Worm (Caenorhabditis elegans) whole organism, L4 larva: ENCODE results near the gene faxc-2.
"Not testable (repeated sequence)": the region's sequence is repeated elsewhere in the genome, so short reads cannot be mapped to it uniquely, and the experiment has no call there.

Experiments
- F10B5.3 ChIP-seq: sonication (generic microtip); optimal IDR thresholded peaks from 2 replicates; lab custom pipeline; 2016; ENCODE audit warnings: mild to moderate bottlenecking, missing genetic modification characterization, missing compliant biosample characterization
- F49E8.2 ChIP-seq: sonication (generic microtip); optimal IDR thresholded peaks from 2 replicates; lab custom pipeline; 2016; ENCODE audit warnings: missing compliant biosample characterization, mild to moderate bottlenecking, missing genetic modification characterization, borderline replicate concordance
- T20F7.1 ChIP-seq: fragments of 200-800 bp; sonication (Bioruptor generic); optimal IDR thresholded peaks from 2 replicates; lab custom pipeline; 2018; ENCODE audit warnings: mild to moderate bottlenecking, missing genetic modification characterization, missing compliant biosample characterization
- T26A8.4 ChIP-seq: fragments of 200-800 bp; sonication (Bioruptor generic); IDR thresholded peaks from 2 replicates; pipeline ENCODE4 v1.3.6; 2022; ENCODE audit warnings: missing genetic modification characterization, missing compliant biosample characterization
- Y5F2A.4 ChIP-seq: fragments of 200-800 bp; sonication (Bioruptor generic); optimal IDR thresholded peaks from 2 replicates; lab custom pipeline; 2018; ENCODE audit warnings: mild to moderate bottlenecking, missing genetic modification characterization, missing compliant biosample characterization
- ZK337.2 ChIP-seq: fragments of 200-800 bp; sonication (Bioruptor generic); IDR thresholded peaks from 2 replicates; pipeline ENCODE4 v1.3.6; 2022; ENCODE audit warnings: missing genetic modification reagents, missing genetic modification characterization, missing compliant biosample characterization
- aha-1 ChIP-seq: fragments of 150-350 bp; peaks from one replicate; lab custom pipeline; 2014; ENCODE audit warnings: missing biosample characterization, missing genetic modification characterization
- ama-1 ChIP-seq: fragments of 150-350 bp; optimal IDR thresholded peaks from 2 replicates; lab custom pipeline; 2014; ENCODE audit warnings: inconsistent platforms, mixed read lengths
- arid-1 ChIP-seq: fragments of 200-800 bp; sonication (Bioruptor generic); conservative IDR thresholded peaks from 2 replicates; pipeline ENCODE4 v1.3.6; 2022; ENCODE audit warnings: missing genetic modification reagents, missing genetic modification characterization, missing compliant biosample characterization
- ces-1 ChIP-seq: fragments of 150-350 bp; sonication (generic microtip); optimal IDR thresholded peaks from 4 replicates; lab custom pipeline; 2014; ENCODE audit warnings: missing biosample characterization, missing genetic modification reagents, missing genetic modification characterization
- daf-19 ChIP-seq: fragments of 200-800 bp; sonication (Bioruptor generic); conservative IDR thresholded peaks from 2 replicates; pipeline ENCODE4 v1.3.6; 2022; ENCODE audit warnings: missing genetic modification characterization, missing compliant biosample characterization
- daf-8 ChIP-seq: fragments of 200-800 bp; sonication (Bioruptor generic); IDR thresholded peaks from 2 replicates; pipeline ENCODE4 v1.3.6; 2022; ENCODE audit warnings: missing genetic modification characterization, missing compliant biosample characterization
- dpl-1 ChIP-seq: fragments of 150-350 bp; optimal IDR thresholded peaks from 2 replicates; lab custom pipeline; 2014; ENCODE audit warnings: missing biosample characterization, missing genetic modification reagents, missing genetic modification characterization
- duxl-1 ChIP-seq: sonication (generic microtip); optimal IDR thresholded peaks from 2 replicates; lab custom pipeline; 2016; ENCODE audit warnings: mild to moderate bottlenecking, missing genetic modification characterization, moderate library complexity, missing compliant biosample characterization; ENCODE audit not compliant: poor library complexity
- hif-1 ChIP-seq, 2 experiments: sonication (generic microtip); optimal IDR thresholded peaks; 2 replicates each; lab custom pipeline; 2016 to 2017; ENCODE audit warnings: missing compliant biosample characterization in 2 of 2, missing genetic modification characterization in 2 of 2, missing genetic modification reagents in 2 of 2, missing genotype in 2 of 2, mild to moderate bottlenecking in 1 of 2
- hlh-11 ChIP-seq: fragments of 200-800 bp; sonication (Bioruptor generic); optimal IDR thresholded peaks from 2 replicates; lab custom pipeline; 2018; ENCODE audit warnings: mild to moderate bottlenecking, missing genetic modification characterization, missing compliant biosample characterization
- hlh-30 ChIP-seq: sonication (generic microtip); optimal IDR thresholded peaks from 2 replicates; lab custom pipeline; 2017; ENCODE audit warnings: antibody characterized with exemption, mild to moderate bottlenecking, missing genetic modification characterization, missing compliant biosample characterization; ENCODE audit not compliant: insufficient read depth
- lin-1 ChIP-seq: fragments of 200-800 bp; sonication (Bioruptor generic); IDR thresholded peaks from 2 replicates; pipeline ENCODE4 v1.3.6; 2022; ENCODE audit warnings: missing genetic modification reagents, missing genetic modification characterization, missing compliant biosample characterization
- lir-3 ChIP-seq: sonication (generic microtip); optimal IDR thresholded peaks from 2 replicates; lab custom pipeline; 2016; ENCODE audit warnings: mild to moderate bottlenecking, missing genetic modification characterization, missing compliant biosample characterization
- lsy-2 ChIP-seq, 2 experiments: fragments of 150-350 bp in 1 of 2; sonication (generic microtip) in 1 of 2; optimal IDR thresholded peaks; 2 replicates each; lab custom pipeline; 2014 to 2017; ENCODE audit warnings: missing biosample characterization in 2 of 2, missing genetic modification characterization in 2 of 2
- madf-5 ChIP-seq, 2 experiments: fragments of 200-800 bp; sonication (Bioruptor generic); IDR thresholded peaks; 2 replicates each; pipeline ENCODE4 v1.3.6; 2022; ENCODE audit warnings: missing compliant biosample characterization in 2 of 2, missing genetic modification characterization in 2 of 2
- mdt-29 ChIP-seq: fragments of 200-800 bp; sonication (Bioruptor generic); IDR thresholded peaks from 2 replicates; pipeline ENCODE4 v1.3.6; 2022; ENCODE audit warnings: missing genetic modification reagents, missing genetic modification characterization, missing compliant biosample characterization
- mep-1 ChIP-seq: fragments of 150-350 bp; sonication (generic microtip); optimal IDR thresholded peaks from 3 replicates; lab custom pipeline; 2014; ENCODE audit warnings: missing biosample characterization, missing genetic modification characterization
- nhr-10 ChIP-seq: fragments of 150-350 bp; optimal IDR thresholded peaks from 2 replicates; lab custom pipeline; 2014; ENCODE audit warnings: missing biosample characterization, missing genetic modification characterization
- nhr-41 ChIP-seq: fragments of 200-800 bp; sonication (Bioruptor generic); IDR thresholded peaks from 2 replicates; pipeline ENCODE4 v1.3.6; 2022; ENCODE audit warnings: missing genetic modification reagents, missing genetic modification characterization, missing compliant biosample characterization
- nhr-77 ChIP-seq: fragments of 150-350 bp; optimal IDR thresholded peaks from 2 replicates; lab custom pipeline; 2014; ENCODE audit warnings: missing biosample characterization, missing genetic modification characterization
- php-3 ChIP-seq: fragments of 200-800 bp; sonication (Bioruptor generic); IDR thresholded peaks from 2 replicates; pipeline ENCODE4 v1.3.6; 2022; ENCODE audit warnings: missing genetic modification reagents, missing genetic modification characterization, missing compliant biosample characterization
- rbr-2 ChIP-seq: sonication (generic microtip); optimal IDR thresholded peaks from 2 replicates; lab custom pipeline; 2016; ENCODE audit warnings: missing genotype, missing genetic modification characterization, missing compliant biosample characterization
- sdz-12 ChIP-seq: fragments of 200-800 bp; sonication (Bioruptor generic); optimal IDR thresholded peaks from 2 replicates; lab custom pipeline; 2018; ENCODE audit warnings: mild to moderate bottlenecking, missing genetic modification characterization, missing compliant biosample characterization
- set-16 ChIP-seq: fragments of 200-800 bp; sonication (Bioruptor generic); IDR thresholded peaks from 2 replicates; pipeline ENCODE4 v1.3.6; 2022; ENCODE audit warnings: missing genetic modification reagents, missing genetic modification characterization, missing compliant biosample characterization
- spr-1 ChIP-seq: sonication (generic microtip); optimal IDR thresholded peaks from 2 replicates; lab custom pipeline; 2016; ENCODE audit warnings: mild to moderate bottlenecking, missing genetic modification characterization, missing compliant biosample characterization
- spr-3 ChIP-seq: fragments of 200-800 bp; sonication (Bioruptor generic); optimal IDR thresholded peaks from 2 replicates; lab custom pipeline; 2018; ENCODE audit warnings: mild to moderate bottlenecking, missing genetic modification characterization, missing compliant biosample characterization
- unc-62 ChIP-seq, 3 experiments: fragments of 150-350 bp in 1 of 3; sonication (generic microtip); optimal IDR thresholded peaks in 2 of 3; peaks in 1 of 3; 1 replicate in 1 of 3; 2 replicates in 2 of 3; lab custom pipeline; 2014 to 2017; ENCODE audit warnings: missing biosample characterization in 3 of 3, missing genetic modification characterization in 3 of 3, missing genetic modification reagents in 3 of 3, missing genotype in 1 of 3
- zfp-2 ChIP-seq: sonication (generic microtip); optimal IDR thresholded peaks from 2 replicates; lab custom pipeline; 2016; ENCODE audit warnings: mild to moderate bottlenecking, missing genetic modification characterization, missing compliant biosample characterization

Gene faxc-2

DNA sequence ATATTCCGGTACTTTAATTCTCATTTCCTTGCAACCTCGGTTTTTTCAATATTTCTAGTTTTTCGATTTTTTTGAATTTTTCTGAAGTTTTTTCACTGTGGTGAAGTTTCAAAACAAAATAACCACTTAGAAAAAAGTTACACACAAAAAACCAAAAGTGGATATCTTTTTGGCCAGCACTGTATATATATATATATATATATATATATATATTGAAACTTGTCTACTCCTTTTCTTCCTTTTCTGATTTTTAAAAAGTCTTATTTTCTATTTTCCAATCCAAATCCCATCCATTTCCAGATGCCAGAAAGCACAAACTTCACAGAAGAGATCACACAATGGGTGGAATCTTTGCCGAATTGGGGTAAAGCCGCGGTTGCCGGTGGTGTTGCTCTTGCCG is at the start of gene faxc-2:
Gene faxc-2, plus strand, starts transcription at position 301 of the 400 bp plus-strand sequence.
- not testable (repeated sequence) for TF ChIP-seq spr-1, zfp-2, lir-3 (tag; lab: Kevin White, UChicago)
- TF ChIP-seq, all 104 proteins: peak for 0; not testable (repeated sequence) for 104

DNA sequence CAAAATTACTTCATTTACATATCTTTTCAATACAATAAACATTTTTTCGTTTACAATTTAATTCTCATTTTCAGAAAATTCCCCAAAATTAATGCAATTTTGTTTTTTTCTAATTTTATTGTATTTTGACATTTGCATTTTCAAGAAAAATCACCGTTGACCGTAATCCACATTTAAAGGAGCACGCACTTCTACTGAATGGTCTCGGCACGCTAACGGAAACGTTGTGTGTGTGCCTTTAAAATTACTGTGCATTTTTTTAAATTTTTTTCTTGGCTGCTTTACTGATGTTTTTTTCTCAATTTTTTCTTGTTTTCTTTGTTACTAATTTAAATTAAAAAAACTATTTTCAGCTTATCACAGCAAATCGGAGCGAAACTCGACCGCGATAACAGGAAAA is 48.5 kb upstream of the faxc-2 start:
- TF ChIP-seq sdz-12 (GFP tag; lab: Kevin White, UChicago) (no peak), F49E8.2 (tag; lab: Kevin White, UChicago) (peak; percentile 34)

DNA sequence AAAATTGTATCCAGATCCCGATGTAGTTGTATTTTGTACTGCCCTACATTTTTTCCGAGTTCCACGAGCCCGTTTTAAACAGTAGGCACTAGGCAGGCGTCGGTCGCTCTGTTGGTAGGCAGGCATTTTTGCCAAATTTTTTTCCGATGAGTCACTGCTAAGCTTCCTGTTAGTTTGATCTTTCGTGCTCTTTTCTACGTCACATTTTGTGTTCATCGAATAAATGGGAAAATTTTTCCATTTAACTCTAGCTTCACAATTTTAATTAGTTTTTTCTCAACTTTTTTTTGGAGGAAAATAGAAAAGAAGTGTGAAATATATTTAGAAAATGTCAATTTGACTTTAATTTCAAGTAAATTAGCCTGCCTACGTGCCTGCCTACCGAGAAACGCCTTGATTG is 41.8 kb upstream of the faxc-2 start:
- TF ChIP-seq Y5F2A.4 (GFP tag; lab: Kevin White, UChicago): no peak
- peak in 1 of 2 experiments; percentile 91 for TF ChIP-seq unc-62 (GFP tag; optimal IDR thresholded peaks at IDR 0.05 in 1 of 2; lab: Kevin White, UChicago)
- TF ChIP-seq unc-62 (tag; optimal IDR thresholded peaks at IDR 0.05; lab: Kevin White, UChicago): no peak

DNA sequence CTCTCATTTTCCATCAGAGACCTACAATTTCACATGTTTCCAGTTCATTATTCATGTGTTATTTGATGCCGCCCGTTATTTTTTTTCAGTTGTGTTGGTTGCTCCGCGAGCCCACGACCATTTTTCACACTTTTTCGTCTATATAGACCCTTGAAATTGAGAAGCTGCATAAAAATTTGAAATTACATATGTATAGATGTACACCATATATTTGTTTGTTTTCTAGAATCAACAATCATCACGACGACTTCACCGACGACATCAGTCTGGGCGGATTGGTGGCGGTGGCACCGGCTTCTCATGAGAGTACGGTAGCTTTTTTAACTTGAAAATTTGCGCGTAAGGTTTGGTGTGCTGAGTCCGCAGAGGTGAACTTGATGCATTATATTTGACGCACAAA is 38.3 kb upstream of the faxc-2 start, which contains the start of gene Y48C3A.5:
Gene Y48C3A.5, plus strand, starts transcription at position 301 of the 400 bp plus-strand sequence.
- TF ChIP-seq nhr-77 (tag; lab: Kevin White, UChicago) (no peak), unc-62 (GFP tag; optimal IDR thresholded peaks at IDR 0.05 in 1 of 2; lab: Kevin White, UChicago) (peak in 1 of 2 experiments; percentile 38), unc-62 (tag; optimal IDR thresholded peaks at IDR 0.05; lab: Kevin White, UChicago) (no peak)

DNA sequence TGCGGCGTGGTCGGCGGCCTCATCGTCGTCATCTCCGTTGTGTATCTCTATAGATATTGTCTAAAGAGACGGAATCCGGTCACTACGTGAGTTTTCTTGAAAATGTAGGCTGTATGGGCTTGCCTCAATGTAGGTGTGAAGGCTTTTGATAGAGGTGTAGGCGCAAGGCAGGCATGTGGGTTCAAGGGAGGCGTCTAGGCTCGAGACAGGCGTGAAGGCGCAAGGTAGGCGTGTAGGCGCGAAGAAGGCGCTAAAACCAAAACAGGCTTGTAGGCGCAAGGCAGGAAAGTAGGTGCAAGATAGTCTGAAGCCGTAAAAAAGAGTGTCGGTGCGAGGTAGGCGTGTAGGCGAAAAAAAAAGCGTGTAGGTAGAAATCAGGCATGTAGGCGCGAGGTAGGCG is 30.9 kb upstream of the faxc-2 start:
- TF ChIP-seq spr-3 (GFP tag; lab: Kevin White, UChicago) (no peak), lsy-2 (tag; optimal IDR thresholded peaks at IDR 0.05; lab: Kevin White, UChicago) (no peak), unc-62 (GFP tag; optimal IDR thresholded peaks at IDR 0.05 in 1 of 2; lab: Kevin White, UChicago) (peak in 1 of 2 experiments; percentile 91), unc-62 (tag; optimal IDR thresholded peaks at IDR 0.05; lab: Kevin White, UChicago) (no peak)

DNA sequence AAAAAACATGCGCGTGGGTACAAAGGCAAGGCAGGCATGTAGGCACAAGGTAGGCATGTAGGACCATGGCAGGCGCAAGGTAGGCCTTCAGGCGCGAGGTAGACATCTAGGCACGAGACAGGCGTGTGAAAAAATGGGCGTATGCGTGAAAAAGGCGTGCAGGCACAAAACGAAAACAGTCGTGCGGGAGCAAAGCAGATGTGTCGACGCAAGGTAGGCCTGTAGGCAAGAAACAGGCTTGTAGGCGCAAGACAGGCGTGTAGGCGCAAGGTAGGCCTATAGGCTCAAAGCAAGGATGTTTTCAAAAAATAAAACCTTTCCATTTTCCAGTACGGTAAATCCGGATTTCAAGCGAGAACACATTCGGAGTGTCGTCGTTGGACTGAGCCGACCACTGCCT is 30.4 kb upstream of the faxc-2 start:
- peak; percentile 93 for TF ChIP-seq aha-1
- TF ChIP-seq set-16: no peak
- no peak for TF ChIP-seq nhr-41
- TF ChIP-seq T26A8.4 (GFP tag; lab: Robert Waterston, UW): no peak
- TF ChIP-seq T20F7.1 (GFP tag; lab: Kevin White, UChicago): no peak
- 0 out of 2 replicates have a peak, but pooled peaks have one; percentile 21 for TF ChIP-seq ZK337.2 (GFP tag; lab: Robert Waterston, UW)
- TF ChIP-seq F10B5.3: no peak
- TF ChIP-seq, all 104 proteins: peak for 2

DNA sequence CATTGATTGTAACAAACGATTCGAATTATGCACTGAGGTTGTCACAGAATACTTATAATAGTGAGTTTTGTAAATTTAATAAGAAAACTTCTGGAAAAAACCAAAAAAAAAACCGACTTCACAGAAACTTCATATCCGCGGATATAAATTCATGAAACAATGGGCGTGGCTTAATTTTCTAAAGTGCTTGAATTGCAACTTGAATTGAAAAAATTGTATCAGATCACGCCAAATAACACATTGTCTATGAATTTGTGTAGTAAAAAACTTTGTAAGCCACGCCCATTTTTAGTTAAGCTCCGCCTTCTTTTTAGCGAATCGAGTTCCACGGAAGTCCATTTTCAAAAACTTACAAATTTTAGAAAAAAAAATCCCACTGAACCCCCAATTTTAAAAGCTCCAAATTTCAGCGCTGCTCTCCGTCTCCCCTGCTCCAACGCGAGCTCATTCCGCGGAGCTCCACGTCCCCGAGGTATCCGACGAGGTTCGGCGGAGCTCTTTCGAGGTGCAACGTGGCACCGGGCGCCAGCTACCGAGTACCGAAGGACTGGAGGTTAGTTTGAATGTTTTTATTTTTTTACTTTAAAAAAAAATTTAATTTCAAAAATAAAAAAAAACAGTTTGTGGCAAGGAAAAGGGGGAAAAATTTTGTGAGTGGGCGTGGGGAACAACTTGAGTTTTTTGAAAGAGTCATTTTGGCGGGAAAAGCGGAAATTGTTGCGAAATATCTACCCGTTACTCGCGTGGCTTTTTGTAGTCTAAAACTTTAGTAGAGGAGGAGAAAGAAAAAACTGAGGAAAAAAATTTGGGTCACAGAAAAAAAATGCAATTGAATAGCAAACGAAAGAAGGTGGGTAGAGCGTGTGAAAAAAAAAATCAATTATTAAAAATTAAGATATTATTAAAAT is 29.6 kb upstream of the faxc-2 start:
- TF ChIP-seq duxl-1 (peak; percentile 30), T26A8.4 (GFP tag; lab: Robert Waterston, UW) (no peak), mdt-29 (GFP tag; lab: Robert Waterston, UW) (peak; percentile 51; the same call in 1 of the 2 replicates), php-3 (GFP tag; lab: Robert Waterston, UW) (0 out of 2 replicates have a peak, but pooled peaks have one; percentile 52), lin-1 (no peak), nhr-77 (tag; lab: Kevin White, UChicago) (no peak), hif-1 (tag; optimal IDR thresholded peaks at IDR 0.05; lab: Kevin White, UChicago) (peak in 1 of 2 experiments; percentile 23), daf-8 (no peak), nhr-41 (no peak), set-16 (peak; percentile 94), unc-62 (GFP tag; optimal IDR thresholded peaks at IDR 0.05 in 1 of 2; lab: Kevin White, UChicago) (peak in 1 of 2 experiments; percentile 86), unc-62 (tag; optimal IDR thresholded peaks at IDR 0.05; lab: Kevin White, UChicago) (no peak), rbr-2 (tag; lab: Kevin White, UChicago) (no peak), dpl-1 (GFP tag; lab: Kevin White, UChicago) (peak; percentile 35), nhr-10 (no peak), hlh-30 (tag; lab: Kevin White, UChicago) (peak; percentile 26), ama-1 (lab: Kevin White, UChicago) (no peak), mep-1 (peak; percentile 8), hlh-11 (tag; lab: Kevin White, UChicago) (peak; percentile 8), arid-1 (GFP tag; lab: Robert Waterston, UW) (no peak), madf-5 (GFP tag; IDR thresholded peaks at IDR 0.05; lab: Robert Waterston, UW) (no peak), daf-19 (GFP tag; lab: Robert Waterston, UW) (no peak), ces-1 (GFP tag; lab: Kevin White, UChicago) (no peak)
